Fruit fly (Drosophila melanogaster): Measurements from ENCODE around the gene CG4229.
"Not testable (repeated sequence)": the region's sequence is repeated elsewhere in the genome, so short reads cannot be mapped to it uniquely, and the experiment has no call there.

Gene CG4229

dm6 chr3L:16571014-16571738 is 14.6 kb downstream of the CG4229 start:
- TF ChIP-seq CrebA (GFP tag; optimal IDR thresholded peaks at IDR 0.05; ENCODE audit: borderline replicate concordance) (no peak), woc (GFP tag; optimal IDR thresholded peaks at IDR 0.05) (no peak), Dif (GFP tag; optimal IDR thresholded peaks at IDR 0.05; ENCODE audit: partially characterized antibody) (no peak), CG9705 (GFP tag; optimal IDR thresholded peaks at IDR 0.05) (no peak), h (GFP tag; optimal IDR thresholded peaks at IDR 0.05) (no peak), Mio (GFP tag; optimal IDR thresholded peaks at IDR 0.05) (no peak), sage (GFP tag; optimal IDR thresholded peaks at IDR 0.05) (no peak)

DNA sequence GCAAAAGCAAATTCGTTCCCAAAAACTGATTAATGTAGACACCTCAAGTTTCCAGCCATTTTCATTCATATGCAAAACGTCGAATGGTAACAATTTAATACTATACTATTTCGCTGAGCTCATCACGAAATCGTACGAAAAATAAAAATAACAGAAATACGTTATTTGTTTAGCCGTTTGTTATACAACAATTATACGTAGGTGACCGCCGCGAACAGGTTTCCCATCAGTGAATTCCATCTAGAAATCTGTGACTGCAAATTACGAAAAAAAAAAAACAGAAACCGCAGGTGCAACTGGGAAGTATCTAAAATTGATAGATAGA is 15.1 kb downstream of the CG4229 start:
- no peak for TF ChIP-seq Dfd (GFP tag; optimal IDR thresholded peaks at IDR 0.05)
- no peak for TF ChIP-seq Vsx2 (GFP tag; optimal IDR thresholded peaks at IDR 0.05; ENCODE audit: partially characterized antibody)
- TF ChIP-seq N (GFP tag; optimal IDR thresholded peaks at IDR 0.05), result no peak
- no peak for TF ChIP-seq Myc (optimal IDR thresholded peaks at IDR 0.05)
- TF ChIP-seq dl (GFP tag; optimal IDR thresholded peaks at IDR 0.05; ENCODE audit: insufficient read depth in 1 of 2, partially characterized antibody in 2 of 2), result no peak
- TF ChIP-seq Abd-B (GFP tag; optimal IDR thresholded peaks at IDR 0.05), result no peak
- TF ChIP-seq usp (GFP tag; optimal IDR thresholded peaks at IDR 0.05), result no peak
- TF ChIP-seq Mio (GFP tag; optimal IDR thresholded peaks at IDR 0.05), result no peak
- TF ChIP-seq Hr83 (GFP tag; optimal IDR thresholded peaks at IDR 0.05; ENCODE audit: poor library complexity, severe bottlenecking), result no peak
- TF ChIP-seq psq (GFP tag; optimal IDR thresholded peaks at IDR 0.05), result no peak
- no peak for TF ChIP-seq lola (GFP tag; optimal IDR thresholded peaks at IDR 0.05)
- no peak for TF ChIP-seq dmrt93B (GFP tag; optimal IDR thresholded peaks at IDR 0.05)

dm6 chr3L:16572208-16572607 is 15.6 kb downstream of the CG4229 start:
- peak; percentile 15 for TF ChIP-seq Dif (GFP tag; optimal IDR thresholded peaks at IDR 0.05; ENCODE audit: partially characterized antibody)
- TF ChIP-seq dl (GFP tag; optimal IDR thresholded peaks at IDR 0.05; ENCODE audit: insufficient read depth in 1 of 2, partially characterized antibody in 2 of 2), result peak in 1 of 2 experiments; percentile 44
- TF ChIP-seq dsf (GFP tag; optimal IDR thresholded peaks at IDR 0.05; ENCODE audit: borderline replicate concordance), result no peak
- peak; percentile 13 for TF ChIP-seq Hnf4 (GFP tag; optimal IDR thresholded peaks at IDR 0.05)

- TF ChIP-seq tai (GFP tag; optimal IDR thresholded peaks at IDR 0.05); GATAd (GFP tag; optimal IDR thresholded peaks at IDR 0.05); HLH106 (tag; optimal IDR thresholded peaks at IDR 0.05): not testable (repeated sequence)
Measured at dm6 chr3L:16573234-16573633, 16.6 kb downstream of the CG4229 start, which contains the start of gene Mipp1. Mipp1 (minus strand) TSS chr3L:16573334.

DNA sequence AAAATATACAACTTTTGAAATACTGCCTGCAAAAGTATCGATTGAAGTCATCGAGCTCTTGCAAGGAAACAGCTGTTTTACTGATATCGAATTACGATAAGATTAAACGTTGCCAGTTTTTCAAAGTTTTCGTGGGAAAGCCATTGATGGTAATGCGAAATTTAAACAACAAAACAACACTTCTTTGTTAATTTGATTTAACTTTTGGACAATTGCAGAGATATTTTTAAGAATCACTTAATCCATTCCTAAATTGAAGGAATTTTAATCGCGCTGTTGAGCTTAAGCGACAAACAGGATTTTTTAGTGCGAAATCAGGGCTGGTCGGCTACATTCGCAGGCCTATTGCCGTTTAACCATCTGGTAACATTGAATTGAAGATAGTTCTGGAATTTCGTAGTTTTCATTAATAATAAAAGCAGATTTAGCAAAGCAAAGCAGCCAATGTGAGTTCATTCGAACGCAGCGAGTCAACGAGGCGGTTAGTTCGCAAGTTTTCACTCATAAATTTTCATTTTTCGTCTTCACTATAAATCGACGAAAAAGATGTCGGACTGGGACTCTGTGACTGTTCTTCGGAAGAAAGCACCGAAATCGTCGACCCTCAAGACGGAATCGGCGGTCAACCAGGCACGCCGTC is 17.8 kb downstream of the CG4229 start, which contains the start of gene mbf1:
TSS of gene mbf1 (plus strand) at position 130 of the 640 bp plus-strand sequence.
- no peak for TF ChIP-seq Abd-B (GFP tag; optimal IDR thresholded peaks at IDR 0.05)
- TF ChIP-seq lola (GFP tag; optimal IDR thresholded peaks at IDR 0.05), result no peak
- peak; percentile 57 for TF ChIP-seq Hnf4 (GFP tag; optimal IDR thresholded peaks at IDR 0.05)
- TF ChIP-seq dl (GFP tag; optimal IDR thresholded peaks at IDR 0.05; ENCODE audit: insufficient read depth in 1 of 2, partially characterized antibody in 2 of 2), result no peak
- TF ChIP-seq Rel (GFP tag; optimal IDR thresholded peaks at IDR 0.05), result no peak
- TF ChIP-seq Rel (tag; optimal IDR thresholded peaks at IDR 0.05), result peak; percentile 33
- peak; percentile 13 for TF ChIP-seq fru (GFP tag; optimal IDR thresholded peaks at IDR 0.05)
- peak; percentile 37 for TF ChIP-seq brk (GFP tag; optimal IDR thresholded peaks at IDR 0.05)
- no peak for TF ChIP-seq sage (GFP tag; optimal IDR thresholded peaks at IDR 0.05)
- peak; percentile 20 for TF ChIP-seq HLH106 (tag; optimal IDR thresholded peaks at IDR 0.05)
- TF ChIP-seq Hr83 (GFP tag; optimal IDR thresholded peaks at IDR 0.05; ENCODE audit: poor library complexity, severe bottlenecking), result no peak
- no peak for TF ChIP-seq Vsx2 (GFP tag; optimal IDR thresholded peaks at IDR 0.05; ENCODE audit: partially characterized antibody)
- TF ChIP-seq br (GFP tag; optimal IDR thresholded peaks at IDR 0.05), result no peak
- no peak for TF ChIP-seq foxo (GFP tag; optimal IDR thresholded peaks at IDR 0.05)
- peak; percentile 15 for TF ChIP-seq Sp1 (GFP tag; optimal IDR thresholded peaks at IDR 0.05)
